Worm (Caenorhabditis elegans) whole organism, L4/young adult: ENCODE data around the gene F23H11.4.

Experiments
- W03F9.2 ChIP-seq: fragments of 150-350 bp; optimal IDR thresholded peaks from 2 replicates; lab custom pipeline; 2014; ENCODE audit warnings: missing biosample characterization, missing genetic modification characterization
- dao-5 ChIP-seq: sonication (generic microtip); optimal IDR thresholded peaks from 2 replicates; lab custom pipeline; 2016; ENCODE audit warnings: missing genotype, missing genetic modification characterization, moderate library complexity, missing compliant biosample characterization
- him-1 ChIP-seq: sonication (generic microtip); optimal IDR thresholded peaks from 2 replicates; lab custom pipeline; 2016; ENCODE audit warnings: missing genotype, missing genetic modification reagents, missing genetic modification characterization, missing compliant biosample characterization

Gene F23H11.4

ce11 chrIII:883595-883994 lies 23.7 kb downstream of the F23H11.4 start:
- TF ChIP-seq dao-5 (tag; lab: Kevin White, UChicago) (no peak), W03F9.2 (tag; lab: Kevin White, UChicago) (no peak), him-1 (no peak)

DNA sequence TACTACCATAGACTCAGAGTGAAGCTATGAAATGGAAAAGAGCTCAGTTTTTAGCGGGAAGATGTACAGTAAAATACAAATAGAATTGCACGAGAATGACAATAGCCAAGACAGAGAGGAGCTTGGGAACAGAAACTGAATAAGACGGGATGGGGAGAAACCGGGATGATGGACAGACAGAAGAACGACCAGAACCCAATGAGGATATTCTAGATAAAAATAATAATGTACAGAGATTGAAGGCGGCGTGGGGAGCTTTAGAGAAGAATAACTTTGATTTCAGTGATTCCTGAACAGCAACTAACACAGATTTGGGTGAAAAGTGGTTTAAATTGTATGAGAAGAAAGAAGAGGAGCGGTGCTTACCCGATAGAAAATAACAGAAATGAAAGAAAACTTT lies 25.9 kb downstream of the F23H11.4 start:
- no peak for TF ChIP-seq W03F9.2 (tag; lab: Kevin White, UChicago)
- TF ChIP-seq dao-5 (tag; lab: Kevin White, UChicago) = peak; percentile 44
- no peak for TF ChIP-seq him-1

- no peak for TF ChIP-seq dao-5 (tag; lab: Kevin White, UChicago)
- TF ChIP-seq W03F9.2 (tag; lab: Kevin White, UChicago) = no peak
- TF ChIP-seq him-1 = no peak
These were observed 26.5 kb downstream of the F23H11.4 start for ce11 chrIII:880840-881239.

- TF ChIP-seq him-1 (no peak), dao-5 (tag; lab: Kevin White, UChicago) (no peak), W03F9.2 (tag; lab: Kevin White, UChicago) (no peak)
These were observed 27.7 kb downstream of the F23H11.4 start, which contains the start of the genes T24C4.5 and ucr-2.3 for ce11 chrIII:879634-880033. TSS of gene T24C4.5 (minus strand) at chrIII:879734. TSS of gene ucr-2.3 (plus strand) at chrIII:879860.

DNA sequence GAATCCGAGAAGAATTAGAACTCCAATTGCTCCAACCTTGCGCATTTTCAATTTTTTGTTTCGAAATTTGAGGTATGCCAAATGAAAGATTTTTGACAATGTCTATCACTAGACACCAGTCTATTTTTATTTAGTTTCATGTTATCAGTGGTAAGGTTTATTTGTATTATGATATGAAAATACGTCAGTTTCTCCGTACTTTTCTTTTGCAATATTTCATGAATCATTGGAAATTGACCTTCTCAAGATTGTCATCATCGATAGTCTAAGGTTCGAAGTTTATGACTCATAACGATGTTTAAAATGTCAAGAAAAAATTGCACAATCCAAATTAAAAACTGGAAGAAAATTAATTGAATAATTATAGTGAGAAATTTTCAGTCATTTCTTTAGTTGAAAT lies 33.9 kb downstream of the F23H11.4 start, which contains the start of gene clc-19:
clc-19 (minus strand) TSS at position 135 of the 400 bp plus-strand sequence.
- TF ChIP-seq dao-5 (tag; lab: Kevin White, UChicago) (no peak), him-1 (no peak), W03F9.2 (tag; lab: Kevin White, UChicago) (no peak)

DNA sequence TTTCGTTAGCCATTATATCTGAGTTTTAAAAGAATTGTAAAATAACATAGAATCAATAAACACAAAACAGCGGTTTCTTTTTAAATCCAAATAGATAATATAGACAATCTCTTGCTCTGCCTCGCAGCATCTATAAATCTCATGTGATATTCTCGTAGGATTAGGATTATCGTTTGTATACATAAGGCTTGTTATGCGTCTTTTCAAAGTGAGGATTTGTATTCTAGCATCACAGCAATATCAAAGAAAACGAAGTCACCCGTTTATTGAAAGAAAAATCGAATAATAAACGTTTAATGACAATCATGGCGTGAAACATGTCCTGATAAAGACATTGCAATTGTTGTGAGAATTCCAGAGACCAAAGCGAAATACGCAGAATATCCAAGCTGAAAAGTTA lies 35.0 kb downstream of the F23H11.4 start, which contains the start of the genes T24C4.3 and clc-20:
T24C4.3 (minus strand) TSS at position 101 of the 400 bp plus-strand sequence.
clc-20 (plus strand) TSS at position 211 of the 400 bp plus-strand sequence.
- no peak for TF ChIP-seq him-1
- TF ChIP-seq dao-5 (tag; lab: Kevin White, UChicago) = no peak
- no peak for TF ChIP-seq W03F9.2 (tag; lab: Kevin White, UChicago)

DNA sequence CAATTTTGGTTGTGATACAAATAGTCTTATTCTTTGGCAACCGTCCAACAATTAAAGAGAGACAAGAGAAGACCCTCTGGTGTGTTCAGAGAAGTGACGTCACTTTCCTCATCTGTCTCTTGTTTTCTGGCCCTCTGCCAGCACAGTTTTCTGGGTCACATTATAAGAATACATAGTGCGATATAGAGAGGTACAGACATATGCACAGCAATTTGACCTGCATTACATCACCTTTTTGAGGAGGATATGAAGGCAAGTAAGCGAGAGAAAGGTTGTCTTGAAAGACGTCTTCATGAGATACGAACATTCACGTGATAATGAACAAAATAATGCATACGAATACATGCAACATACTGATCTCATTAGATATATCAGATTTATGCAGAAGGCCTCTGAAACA lies 36.8 kb downstream of the F23H11.4 start:
- TF ChIP-seq him-1 = no peak
- no peak for TF ChIP-seq W03F9.2 (tag; lab: Kevin White, UChicago)
- TF ChIP-seq dao-5 (tag; lab: Kevin White, UChicago) = no peak

- TF ChIP-seq dao-5 (tag; lab: Kevin White, UChicago) (no peak), W03F9.2 (tag; lab: Kevin White, UChicago) (no peak), him-1 (no peak)
These were observed 37.5 kb downstream of the F23H11.4 start, which contains the start of gene T24C4.2 for ce11 chrIII:869869-870268. TSS of gene T24C4.2 (minus strand) at chrIII:869969.

- TF ChIP-seq dao-5 (tag; lab: Kevin White, UChicago) (no peak), him-1 (no peak), W03F9.2 (tag; lab: Kevin White, UChicago) (no peak)
These were observed 38.5 kb downstream of the F23H11.4 start for ce11 chrIII:868866-869265.

DNA sequence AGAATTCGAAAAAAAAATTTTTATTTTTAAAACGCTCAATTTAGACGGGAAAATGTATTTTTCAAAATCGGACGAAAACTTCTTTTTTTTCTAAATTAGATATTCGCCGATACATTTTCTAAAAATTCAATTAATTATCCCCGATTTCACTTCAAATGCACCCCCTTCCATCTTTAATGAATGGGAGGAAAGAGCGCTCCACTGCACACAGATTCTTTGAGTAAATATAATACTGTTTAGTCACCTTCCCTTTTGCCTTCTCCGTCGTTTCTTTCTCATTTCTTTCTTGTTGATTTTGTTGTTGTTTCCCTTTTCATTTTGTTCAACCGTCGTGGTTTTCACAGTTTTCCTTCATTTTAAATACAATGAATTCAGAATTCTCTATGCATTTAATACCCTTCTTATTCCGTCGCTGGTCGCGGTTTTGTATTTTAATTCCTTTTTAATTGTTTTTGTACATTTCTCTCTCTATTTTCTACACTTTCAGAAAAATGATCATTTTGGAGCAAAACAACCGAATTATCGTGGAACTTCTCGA lies 45.5 kb downstream of the F23H11.4 start, which contains the start of gene arx-4:
arx-4 (plus strand) TSS at position 488 of the 538 bp plus-strand sequence.
- TF ChIP-seq W03F9.2 (tag; lab: Kevin White, UChicago) (no peak), dao-5 (tag; lab: Kevin White, UChicago) (no peak), him-1 (no peak)

ce11 chrIII:859898-860297 lies 47.4 kb downstream of the F23H11.4 start, which contains the start of gene exos-4.2:
TSS of gene exos-4.2 (plus strand) at chrIII:860198.
- TF ChIP-seq W03F9.2 (tag; lab: Kevin White, UChicago) (no peak), dao-5 (tag; lab: Kevin White, UChicago) (no peak), him-1 (no peak)

DNA sequence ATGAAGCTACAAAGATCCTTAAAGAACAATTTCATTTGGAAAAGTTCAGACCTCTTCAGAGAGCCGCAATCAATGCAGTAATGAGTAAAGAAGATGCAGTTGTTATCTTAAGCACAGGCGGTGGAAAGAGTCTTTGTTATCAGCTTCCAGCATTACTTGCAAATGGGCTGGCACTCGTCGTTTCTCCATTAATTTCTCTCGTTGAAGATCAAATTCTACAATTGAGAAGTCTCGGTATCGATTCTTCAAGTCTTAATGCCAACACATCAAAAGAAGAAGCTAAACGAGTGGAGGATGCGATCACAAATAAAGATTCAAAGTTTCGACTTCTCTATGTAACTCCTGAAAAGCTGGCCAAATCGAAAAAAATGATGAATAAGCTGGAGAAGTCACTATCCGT lies 50.4 kb downstream of the F23H11.4 start:
- TF ChIP-seq him-1 (no peak), W03F9.2 (tag; lab: Kevin White, UChicago) (no peak), dao-5 (tag; lab: Kevin White, UChicago) (no peak)

DNA sequence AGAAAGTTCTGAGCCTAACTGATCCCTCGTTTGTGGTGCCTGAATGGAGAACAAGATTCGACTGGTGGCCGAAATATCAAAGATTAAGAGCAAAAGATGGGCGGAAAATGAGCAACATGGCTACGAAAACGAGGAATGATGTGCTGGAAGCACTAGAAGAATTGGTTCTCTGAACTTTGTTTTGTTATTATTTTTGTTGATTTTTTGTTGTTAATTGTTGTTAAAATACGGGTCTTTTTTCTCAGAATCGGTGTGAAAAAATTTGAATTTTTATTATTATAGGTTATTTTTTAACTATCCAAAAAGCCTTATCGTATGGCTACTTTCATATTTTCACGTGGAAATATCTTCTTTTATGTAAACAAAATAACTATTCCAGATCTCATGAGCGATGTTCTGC lies 51.1 kb downstream of the F23H11.4 start, which contains the start of gene K02F3.12:
K02F3.12 (plus strand) TSS at position 301 of the 400 bp plus-strand sequence.
- TF ChIP-seq W03F9.2 (tag; lab: Kevin White, UChicago) (no peak), him-1 (no peak), dao-5 (tag; lab: Kevin White, UChicago) (no peak)

DNA sequence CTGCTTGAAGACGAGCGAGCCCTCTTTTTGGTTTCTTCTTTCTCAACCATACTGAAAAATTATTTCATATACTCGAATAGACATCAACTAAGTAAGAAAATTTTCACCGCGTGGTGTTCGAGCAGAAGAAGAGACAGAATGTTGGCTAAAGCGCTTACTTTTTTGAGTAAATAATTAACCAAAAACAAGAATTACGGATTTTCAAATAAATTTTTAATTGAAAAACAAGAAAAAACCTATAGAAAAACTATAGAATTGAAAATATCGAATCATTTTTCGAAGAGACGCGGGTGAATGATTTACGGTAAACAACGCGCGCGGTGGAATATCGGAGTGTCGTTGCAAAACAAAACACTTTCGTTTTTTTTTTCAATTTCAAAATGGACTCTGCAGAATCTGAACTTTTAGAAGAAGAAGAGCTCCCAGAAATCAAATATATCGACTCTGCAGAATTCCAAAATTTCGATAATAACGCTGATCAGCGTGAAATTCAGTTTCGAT lies 53.4 kb downstream of the F23H11.4 start, which contains the start of the genes rnp-5 and tag-51:
rnp-5 (minus strand) TSS at position 51 of the 501 bp plus-strand sequence.
tag-51 (plus strand) TSS at position 363 of the 501 bp plus-strand sequence.
- TF ChIP-seq him-1 (no peak), dao-5 (tag; lab: Kevin White, UChicago) (no peak), W03F9.2 (tag; lab: Kevin White, UChicago) (no peak)
